Fruit fly (Drosophila melanogaster): Measurements from ENCODE around the gene Rcd4.

Gene Rcd4

DNA sequence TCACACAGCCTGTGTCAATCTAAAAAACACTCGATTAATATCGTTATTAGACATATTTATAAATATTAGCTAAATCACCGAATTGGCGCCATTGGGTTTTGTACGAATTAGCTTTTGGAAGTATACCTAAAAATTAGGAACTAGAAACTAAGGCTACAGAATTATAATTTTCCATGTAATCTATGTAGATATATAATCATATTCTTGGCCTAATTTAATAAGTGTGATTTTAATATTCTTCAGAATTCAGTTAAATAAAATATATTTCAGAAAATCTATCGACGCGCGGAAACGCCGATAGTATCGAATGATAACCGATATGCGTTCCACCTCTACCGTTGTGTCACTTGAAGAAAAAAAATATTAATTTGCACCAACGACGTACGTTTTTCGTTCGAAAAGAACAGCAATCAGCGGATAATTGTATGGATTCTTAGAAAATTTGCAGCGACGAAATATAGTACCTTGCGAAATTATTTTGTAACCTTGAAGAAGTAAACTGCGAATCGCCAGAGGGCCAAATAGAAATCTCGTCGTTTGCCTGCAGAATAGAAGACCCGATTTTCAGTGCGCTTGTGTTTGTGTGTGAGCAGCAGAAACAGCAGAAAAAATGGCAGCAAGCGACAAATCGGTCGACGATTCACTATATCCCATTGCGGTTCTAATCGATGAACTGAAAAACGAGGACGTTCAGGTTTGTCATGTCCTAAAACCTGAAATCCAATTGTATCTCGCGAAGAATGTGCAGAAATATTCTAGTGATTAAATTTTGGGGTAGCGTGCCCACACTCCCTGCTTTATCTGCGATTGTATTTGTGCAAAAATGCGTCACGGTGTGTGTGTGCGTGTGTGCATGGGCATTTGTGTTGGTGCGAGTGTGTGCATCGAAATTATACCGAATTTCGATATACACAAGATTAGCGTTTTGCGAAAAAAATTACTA is 16.7 kb upstream of the Rcd4 start, which contains the start of gene Pp2A-29B (continued):
- no peak for TF ChIP-seq NK7.1 (GFP tag; optimal IDR thresholded peaks at IDR 0.05)
- peak; percentile 99 for TF ChIP-seq hb (GFP tag; IDR thresholded peaks at IDR 0.05; ENCODE audit: partially characterized antibody)
- TF ChIP-seq CG6175 (GFP tag; IDR thresholded peaks at IDR 0.05): no peak
- TF ChIP-seq pan (optimal IDR thresholded peaks at IDR 0.05): no peak
- no peak for TF ChIP-seq pan (GFP tag; optimal IDR thresholded peaks at IDR 0.05 in 1 of 2, IDR thresholded peaks at IDR 0.05 in 1 of 2)
- TF ChIP-seq amos (GFP tag; IDR thresholded peaks at IDR 0.05; ENCODE audit: partially characterized antibody): peak; percentile 98
- no peak for TF ChIP-seq CG1603 (tag; optimal IDR thresholded peaks at IDR 0.05)
- TF ChIP-seq Xrp1 (GFP tag; IDR thresholded peaks at IDR 0.05): no peak
- no peak for TF ChIP-seq Dad (GFP tag; optimal IDR thresholded peaks at IDR 0.05)
- peak; percentile 37 for TF ChIP-seq CG15479 (GFP tag; optimal IDR thresholded peaks at IDR 0.05)
- no peak for TF ChIP-seq Hr39 (optimal IDR thresholded peaks at IDR 0.05)
- TF ChIP-seq run (tag; optimal IDR thresholded peaks at IDR 0.05): no peak
- no peak for TF ChIP-seq CG2875 (GFP tag; optimal IDR thresholded peaks at IDR 0.05)
- TF ChIP-seq CG6254 (GFP tag; optimal IDR thresholded peaks at IDR 0.05): no peak
- TF ChIP-seq CG12659 (GFP tag; optimal IDR thresholded peaks at IDR 0.05): peak; percentile 69
- TF ChIP-seq CG4707 (GFP tag; optimal IDR thresholded peaks at IDR 0.05): no peak
- TF ChIP-seq CG7963 (GFP tag; IDR thresholded peaks at IDR 0.05; ENCODE audit: partially characterized antibody): peak; percentile 95
- no peak for TF ChIP-seq slp2 (GFP tag; optimal IDR thresholded peaks at IDR 0.05)
- peak; percentile 39 for TF ChIP-seq Xbp1 (GFP tag; optimal IDR thresholded peaks at IDR 0.05)
- no peak for TF ChIP-seq jigr1 (GFP tag; IDR thresholded peaks at IDR 0.05)
- TF ChIP-seq oc (tag; optimal IDR thresholded peaks at IDR 0.05): no peak
- TF ChIP-seq CG12744 (GFP tag; optimal IDR thresholded peaks at IDR 0.05): no peak
- TF ChIP-seq CG8765 (GFP tag; IDR thresholded peaks at IDR 0.05): no peak
- no peak for TF ChIP-seq NFAT (GFP tag; IDR thresholded peaks at IDR 0.05)
- no peak for TF ChIP-seq fd96Cb (tag; optimal IDR thresholded peaks at IDR 0.05)
- no peak for TF ChIP-seq Lim3 (GFP tag; IDR thresholded peaks at IDR 0.05)
- peak; percentile 96 for TF ChIP-seq Opbp (GFP tag; IDR thresholded peaks at IDR 0.05; ENCODE audit: partially characterized antibody)
- TF ChIP-seq zen2 (GFP tag; IDR thresholded peaks at IDR 0.05; ENCODE audit: partially characterized antibody): peak; percentile 98
- peak; percentile 96 for TF ChIP-seq CG42726 (GFP tag; IDR thresholded peaks at IDR 0.05; ENCODE audit: partially characterized antibody)
- no peak for TF ChIP-seq unpg (GFP tag; optimal IDR thresholded peaks at IDR 0.05)
- TF ChIP-seq tll (GFP tag; optimal IDR thresholded peaks at IDR 0.05): no peak
- TF ChIP-seq CG12299 (tag; optimal IDR thresholded peaks at IDR 0.05): no peak
- TF ChIP-seq prd (optimal IDR thresholded peaks at IDR 0.05): no peak
- TF ChIP-seq prd (GFP tag; IDR thresholded peaks at IDR 0.05): peak; percentile 24; the same call in 1 of the 3 replicates
- peak; percentile 7 for TF ChIP-seq CG4328 (GFP tag; optimal IDR thresholded peaks at IDR 0.05)
- peak; percentile 8 for TF ChIP-seq lilli (GFP tag; optimal IDR thresholded peaks at IDR 0.05)
- TF ChIP-seq Dfd (GFP tag; optimal IDR thresholded peaks at IDR 0.05): no peak
- TF ChIP-seq ase (GFP tag; IDR thresholded peaks at IDR 0.05): no peak
- no peak for TF ChIP-seq wdn (GFP tag; IDR thresholded peaks at IDR 0.05)
- TF ChIP-seq knrl (GFP tag; IDR thresholded peaks at IDR 0.05; ENCODE audit: partially characterized antibody): peak; percentile 100
- no peak for TF ChIP-seq Usf (GFP tag; optimal IDR thresholded peaks at IDR 0.05)
- peak; percentile 20 for TF ChIP-seq bcd (GFP tag; optimal IDR thresholded peaks at IDR 0.05)
- no peak for TF ChIP-seq Chrac-16 (GFP tag; optimal IDR thresholded peaks at IDR 0.05)
- TF ChIP-seq CG31365 (tag; optimal IDR thresholded peaks at IDR 0.05): no peak
- no peak for TF ChIP-seq CG11085 (GFP tag; IDR thresholded peaks at IDR 0.05)
- TF ChIP-seq gcm2 (GFP tag; optimal IDR thresholded peaks at IDR 0.05): no peak
- TF ChIP-seq CG8089 (GFP tag; optimal IDR thresholded peaks at IDR 0.05): no peak
- TF ChIP-seq cato (GFP tag; optimal IDR thresholded peaks at IDR 0.05; ENCODE audit: borderline replicate concordance): no peak
- no peak for TF ChIP-seq H2.0 (GFP tag; IDR thresholded peaks at IDR 0.05)

Data from whole organism, embryonic.